Fruit fly (Drosophila melanogaster) whole organism, embryonic: Measurements from ENCODE around the gene CG9372.
A peak's percentile ranks its signal among the peaks of the same experiment; 100 is the strongest.

Experiments used
- Bteb2 ChIP-seq: fragments of 200-800 bp; sonication (Bioruptor generic); optimal IDR thresholded peaks from 2 replicates; lab custom pipeline; 2016; ENCODE audit warnings: missing biosample characterization, missing genetic modification characterization
- CG10565 ChIP-seq: fragments of 200-800 bp; sonication (Bioruptor generic); optimal IDR thresholded peaks from 3 replicates; lab custom pipeline; 2016; ENCODE audit warnings: missing biosample characterization, mild to moderate bottlenecking, missing genetic modification characterization
- CG13287 ChIP-seq: fragments of 200-800 bp; sonication (Bioruptor generic); IDR thresholded peaks from 2 replicates; pipeline ENCODE4 v1.3.6; 2022; ENCODE audit warnings: missing biosample characterization, missing genetic modification characterization; ENCODE audit not compliant: partially characterized antibody
- CG15073 ChIP-seq: fragments of 200-800 bp; sonication (Bioruptor generic); optimal IDR thresholded peaks from 2 replicates; lab custom pipeline; 2016; ENCODE audit warnings: missing biosample characterization, missing genetic modification characterization
- CG15514 ChIP-seq: fragments of 200-800 bp; sonication (Bioruptor generic); optimal IDR thresholded peaks from 3 replicates; lab custom pipeline; 2017; ENCODE audit warnings: missing biosample characterization, missing genetic modification characterization, mild to moderate bottlenecking, moderate library complexity, missing genetic modification reagents
- CG17359 ChIP-seq: fragments of 200-800 bp; sonication (Bioruptor generic); optimal IDR thresholded peaks from 3 replicates; lab custom pipeline; 2018; ENCODE audit warnings: missing biosample characterization, mild to moderate bottlenecking, missing genetic modification characterization, moderate library complexity
- CG18262 ChIP-seq: fragments of 200-800 bp; optimal IDR thresholded peaks from 3 replicates; lab custom pipeline; 2019; ENCODE audit warnings: missing biosample characterization, mild to moderate bottlenecking, missing genetic modification characterization, moderate library complexity
- CG1832 ChIP-seq: fragments of 200-800 bp; sonication (Bioruptor generic); optimal IDR thresholded peaks from 2 replicates; lab custom pipeline; 2017; ENCODE audit warnings: missing biosample characterization, mild to moderate bottlenecking, missing genetic modification characterization, inconsistent platforms
- CG2678 ChIP-seq: fragments of 200-800 bp; sonication (Bioruptor generic); optimal IDR thresholded peaks from 3 replicates; lab custom pipeline; 2019; ENCODE audit warnings: missing biosample characterization, mild to moderate bottlenecking, missing genetic modification characterization, moderate library complexity
- CG2889 ChIP-seq: fragments of 200-800 bp; sonication (Bioruptor generic); IDR thresholded peaks from 3 replicates; pipeline ENCODE4 v1.3.6; 2022; ENCODE audit warnings: missing biosample characterization, missing genetic modification characterization
- CG3065 ChIP-seq: fragments of 200-800 bp; sonication (Bioruptor generic); optimal IDR thresholded peaks from 2 replicates; lab custom pipeline; 2016; ENCODE audit warnings: missing biosample characterization, missing genetic modification characterization
- CG3163 ChIP-seq: fragments of 200-800 bp; sonication (Bioruptor generic); optimal IDR thresholded peaks from 3 replicates; lab custom pipeline; 2016; ENCODE audit warnings: missing biosample characterization, missing genetic modification characterization
- CG42726 ChIP-seq: fragments of 200-800 bp; sonication (Bioruptor generic); IDR thresholded peaks from 2 replicates; pipeline ENCODE4 v1.3.6; 2022; ENCODE audit warnings: missing biosample characterization, missing genetic modification characterization; ENCODE audit not compliant: partially characterized antibody
- CG7372 ChIP-seq: fragments of 200-800 bp; sonication (Bioruptor generic); IDR thresholded peaks from 2 replicates; pipeline ENCODE4 v1.3.6; 2022; ENCODE audit warnings: missing biosample characterization, missing genetic modification characterization
- CG7839 ChIP-seq: fragments of 200-800 bp; sonication (Bioruptor generic); optimal IDR thresholded peaks from 3 replicates; lab custom pipeline; 2018; ENCODE audit warnings: missing biosample characterization, mild to moderate bottlenecking, missing genetic modification characterization, moderate library complexity
- CG8944 ChIP-seq: fragments of 200-800 bp; sonication (Bioruptor generic); optimal IDR thresholded peaks from 3 replicates; lab custom pipeline; 2016; ENCODE audit warnings: missing biosample characterization, missing genetic modification characterization
- CHES-1-like ChIP-seq: fragments of 200-800 bp; sonication (Bioruptor generic); optimal IDR thresholded peaks from 2 replicates; lab custom pipeline; 2016; ENCODE audit warnings: missing biosample characterization, missing genetic modification characterization
- Chrac-16 ChIP-seq: fragments of 200-800 bp; sonication (Bioruptor generic); optimal IDR thresholded peaks from 3 replicates; lab custom pipeline; 2016; ENCODE audit warnings: missing biosample characterization, missing genetic modification characterization
- CoRest ChIP-seq: fragments of 200-800 bp; sonication (Bioruptor generic); optimal IDR thresholded peaks from 3 replicates; lab custom pipeline; 2018; ENCODE audit warnings: missing biosample characterization, mild to moderate bottlenecking, missing genetic modification characterization, moderate library complexity
- D19A ChIP-seq: fragments of 200-800 bp; optimal IDR thresholded peaks from 3 replicates; lab custom pipeline; 2019; ENCODE audit warnings: missing biosample characterization, mild to moderate bottlenecking, missing genetic modification characterization, moderate library complexity
- Dbx ChIP-seq: fragments of 200-800 bp; sonication (Bioruptor generic); IDR thresholded peaks from 3 replicates; pipeline ENCODE4 v1.3.6; 2022; ENCODE audit warnings: missing biosample characterization, missing genetic modification characterization
- E2f1 ChIP-seq: fragments of 200-800 bp; sonication (Bioruptor generic); IDR thresholded peaks from 2 replicates; pipeline ENCODE4 v1.3.6; 2022; ENCODE audit warnings: missing biosample characterization, missing genetic modification characterization
- ERR ChIP-seq: fragments of 200-800 bp; sonication (Bioruptor generic); optimal IDR thresholded peaks from 2 replicates; lab custom pipeline; 2016; ENCODE audit warnings: missing biosample characterization, missing genetic modification characterization
- Hr3 ChIP-seq: fragments of 200-800 bp; sonication (Bioruptor generic); optimal IDR thresholded peaks from 3 replicates; lab custom pipeline; 2016; ENCODE audit warnings: missing biosample characterization, missing genetic modification characterization
- Hr39 ChIP-seq: fragments of >200 bp; optimal IDR thresholded peaks from 2 replicates; lab custom pipeline; 2017
- Hr51 ChIP-seq, 2 experiments: fragments of 200-800 bp; sonication (Bioruptor generic); optimal IDR thresholded peaks; 2 replicates in 1 of 2; 3 replicates in 1 of 2; lab custom pipeline; 2016 to 2018; ENCODE audit warnings: missing biosample characterization in 2 of 2, missing genetic modification characterization in 2 of 2, mild to moderate bottlenecking in 1 of 2, moderate library complexity in 1 of 2
- Mad ChIP-seq: fragments of 200-800 bp; sonication (Bioruptor generic); optimal IDR thresholded peaks from 2 replicates; lab custom pipeline; 2016; ENCODE audit warnings: missing biosample characterization, missing genetic modification characterization
- Max ChIP-seq: fragments of 200-800 bp; sonication (Bioruptor generic); optimal IDR thresholded peaks from 2 replicates; lab custom pipeline; 2016; ENCODE audit warnings: missing biosample characterization, mild to moderate bottlenecking, missing genetic modification characterization
- NC2α ChIP-seq: fragments of 200-800 bp; sonication (Bioruptor generic); optimal IDR thresholded peaks from 2 replicates; lab custom pipeline; 2016; ENCODE audit warnings: missing biosample characterization, missing genetic modification characterization
- Side ChIP-seq: fragments of 200-800 bp; sonication (Bioruptor generic); optimal IDR thresholded peaks from 2 replicates; lab custom pipeline; 2016; ENCODE audit warnings: missing biosample characterization, missing genetic modification characterization
- bowl ChIP-seq: fragments of 200-800 bp; sonication (Bioruptor generic); IDR thresholded peaks from 2 replicates; pipeline ENCODE4 v1.3.6; 2022; ENCODE audit warnings: missing biosample characterization, missing genetic modification characterization
- btn ChIP-seq: fragments of 200-800 bp; sonication (Bioruptor generic); optimal IDR thresholded peaks from 2 replicates; lab custom pipeline; 2016; ENCODE audit warnings: missing biosample characterization, missing genetic modification characterization
- chm ChIP-seq: fragments of 200-800 bp; sonication (Bioruptor generic); IDR thresholded peaks from 2 replicates; pipeline ENCODE4 v1.3.6; 2022; ENCODE audit warnings: missing biosample characterization, missing genetic modification characterization
- ems ChIP-seq: fragments of 200-800 bp; sonication (Bioruptor generic); optimal IDR thresholded peaks from 3 replicates; lab custom pipeline; 2016; ENCODE audit warnings: missing biosample characterization, missing genetic modification characterization
- fd3F ChIP-seq: fragments of 200-800 bp; sonication (Bioruptor generic); optimal IDR thresholded peaks from 2 replicates; lab custom pipeline; 2018; ENCODE audit warnings: missing biosample characterization, mild to moderate bottlenecking, missing genetic modification characterization, moderate library complexity
- gt ChIP-seq: fragments of 200-800 bp; sonication (Bioruptor generic); IDR thresholded peaks from 2 replicates; pipeline ENCODE4 v1.3.6; 2022; ENCODE audit warnings: missing biosample characterization, missing genetic modification characterization
- ken ChIP-seq: fragments of 200-800 bp; sonication (Bioruptor generic); IDR thresholded peaks from 3 replicates; pipeline ENCODE4 v1.3.6; 2022; ENCODE audit warnings: missing biosample characterization, missing genetic modification characterization
- lab ChIP-seq: fragments of 200-800 bp; sonication (Bioruptor generic); optimal IDR thresholded peaks from 3 replicates; lab custom pipeline; 2017; ENCODE audit warnings: missing biosample characterization, missing genetic modification characterization, mild to moderate bottlenecking, moderate library complexity, missing genetic modification reagents
- lola ChIP-seq, 3 experiments: fragments of >200 bp in 2 of 3; fragments of 200-800 bp in 1 of 3; sonication (Bioruptor generic) in 1 of 3; optimal IDR thresholded peaks; 2 replicates each; lab custom pipeline; 2017 to 2019; ENCODE audit warnings: missing biosample characterization in 3 of 3, missing genetic modification characterization in 3 of 3, mild to moderate bottlenecking in 1 of 3, moderate library complexity in 1 of 3
- mld ChIP-seq: fragments of 200-800 bp; sonication (Bioruptor generic); IDR thresholded peaks from 3 replicates; pipeline ENCODE4 v1.3.6; 2022; ENCODE audit warnings: missing biosample characterization, missing genetic modification characterization; ENCODE audit not compliant: partially characterized antibody
- ranshi ChIP-seq: fragments of 200-800 bp; sonication (Bioruptor generic); IDR thresholded peaks from 2 replicates; pipeline ENCODE4 v1.3.6; 2022; ENCODE audit warnings: missing biosample characterization, missing genetic modification characterization
- schlank ChIP-seq: fragments of 200-800 bp; sonication (Bioruptor generic); optimal IDR thresholded peaks from 2 replicates; lab custom pipeline; 2018; ENCODE audit warnings: missing biosample characterization, mild to moderate bottlenecking, missing genetic modification characterization
- sd ChIP-seq: fragments of 200-800 bp; sonication (Bioruptor generic); optimal IDR thresholded peaks from 3 replicates; lab custom pipeline; 2018; ENCODE audit warnings: missing biosample characterization, mild to moderate bottlenecking, missing genetic modification characterization, moderate library complexity
- sisA ChIP-seq: fragments of 200-800 bp; sonication (Bioruptor generic); IDR thresholded peaks from 2 replicates; pipeline ENCODE4 v1.3.6; 2022; ENCODE audit warnings: missing biosample characterization, missing genetic modification characterization
- slp2 ChIP-seq: fragments of 200-800 bp; sonication (Bioruptor generic); optimal IDR thresholded peaks from 2 replicates; lab custom pipeline; 2016; ENCODE audit warnings: missing biosample characterization, missing genetic modification characterization
- sr ChIP-seq: fragments of 200-800 bp; sonication (Bioruptor generic); IDR thresholded peaks from 3 replicates; pipeline ENCODE4 v1.3.6; 2022; ENCODE audit warnings: missing biosample characterization, missing genetic modification characterization
- stwl ChIP-seq: fragments of 200-800 bp; sonication (Bioruptor generic); optimal IDR thresholded peaks from 3 replicates; lab custom pipeline; 2018; ENCODE audit warnings: missing biosample characterization, mild to moderate bottlenecking, missing genetic modification characterization, moderate library complexity
- tio ChIP-seq: fragments of 200-800 bp; sonication (Bioruptor generic); optimal IDR thresholded peaks from 2 replicates; lab custom pipeline; 2017; ENCODE audit warnings: missing biosample characterization, missing genetic modification characterization, inconsistent platforms
- vvl ChIP-seq: fragments of 200-800 bp; sonication (Bioruptor generic); IDR thresholded peaks from 2 replicates; pipeline ENCODE4 v1.3.6; 2022; ENCODE audit warnings: missing biosample characterization, missing genetic modification characterization

Gene CG9372

DNA sequence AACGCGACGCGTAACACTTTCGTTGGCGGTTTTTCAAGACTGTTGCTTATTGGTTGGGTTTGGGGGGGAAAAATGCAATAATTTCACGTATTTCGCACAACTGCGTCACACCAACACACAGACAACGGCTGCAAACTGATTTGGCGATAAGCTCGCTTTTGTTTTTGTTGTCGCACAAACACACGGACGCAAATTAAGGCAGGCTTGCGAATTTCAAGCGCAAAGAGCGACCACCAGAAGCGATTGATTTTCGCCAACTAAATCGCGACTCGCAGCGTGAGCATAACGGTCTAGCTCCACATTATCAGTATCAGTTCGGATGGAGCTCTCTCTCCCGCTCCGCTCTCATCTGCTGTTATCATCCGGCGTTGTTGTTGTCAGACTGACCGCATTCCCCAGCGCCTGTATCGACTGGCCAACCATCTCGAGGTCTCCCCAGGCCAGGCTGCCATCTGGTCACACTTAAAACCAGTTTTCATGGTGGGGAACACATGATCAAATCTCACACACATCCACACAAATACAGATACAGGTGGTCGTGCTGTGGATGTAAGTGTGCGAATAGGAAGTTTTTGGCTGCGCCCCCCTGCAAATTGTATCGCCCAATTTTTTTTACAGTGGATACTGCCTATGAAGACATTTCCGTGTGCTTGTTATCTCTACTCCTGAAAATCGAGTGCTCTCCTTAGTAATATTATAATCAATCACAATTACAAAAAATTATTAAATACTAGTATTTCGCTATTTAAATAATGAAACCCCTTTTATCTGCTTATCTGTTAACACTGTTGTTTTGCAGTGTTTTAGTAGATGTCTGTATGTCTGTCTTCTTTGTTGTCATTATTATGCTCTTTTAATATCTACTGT, 27.0 kb downstream of the CG9372 start (continued):
- TF ChIP-seq fd3F (GFP tag; lab: Kevin White, UChicago), result peak; percentile 62
- TF ChIP-seq CG2889 (GFP tag; lab: Robert Waterston, UW), result peak; percentile 53; the same call in 1 of the 3 replicates
- no peak; the same call in 1 of the 2 replicates for TF ChIP-seq ranshi (GFP tag; lab: Robert Waterston, UW)
- peak; percentile 56; the same call in 1 of the 2 replicates for TF ChIP-seq CG7372 (GFP tag; lab: Robert Waterston, UW)
- TF ChIP-seq Hr39 (lab: Kevin White, UChicago), result no peak
- no peak for TF ChIP-seq CG15073
- no peak for TF ChIP-seq mld
- TF ChIP-seq NC2α (GFP tag; lab: Kevin White, UChicago), result no peak
- no peak for TF ChIP-seq slp2 (GFP tag; lab: Kevin White, UChicago)
- no peak for TF ChIP-seq CG10565 (GFP tag; lab: Kevin White, UChicago)
- TF ChIP-seq CG15514 (GFP tag; lab: Kevin White, UChicago), result peak; percentile 64
- no peak for TF ChIP-seq Side (GFP tag; lab: Kevin White, UChicago)
- peak; percentile 44 for TF ChIP-seq schlank
- TF ChIP-seq CG13287 (GFP tag; lab: Robert Waterston, UW), result peak; percentile 38; the same call in 1 of the 2 replicates
- TF ChIP-seq lab, result peak; percentile 84
- TF ChIP-seq bowl, result no peak
- peak; percentile 73 for TF ChIP-seq vvl (GFP tag; lab: Robert Waterston, UW)
- TF ChIP-seq gt (GFP tag; lab: Robert Waterston, UW), result no peak
- peak; percentile 9 for TF ChIP-seq Mad
- TF ChIP-seq Max, result peak; percentile 32
- peak; percentile 75 for TF ChIP-seq CG7839 (tag; lab: Kevin White, UChicago)
- peak; percentile 55; the same call in 1 of the 2 replicates for TF ChIP-seq E2f1
- TF ChIP-seq D19A, result peak; percentile 37
- TF ChIP-seq Bteb2 (GFP tag; lab: Kevin White, UChicago), result peak; percentile 18
- peak; percentile 16 for TF ChIP-seq CG18262 (tag; lab: Kevin White, UChicago)
- TF ChIP-seq ken (GFP tag; lab: Robert Waterston, UW), result 0 out of 3 replicates have a peak, but pooled peaks have one; percentile 8
- TF ChIP-seq Hr3, result peak; percentile 56
- no peak for TF ChIP-seq CG3163
- TF ChIP-seq CG8944 (GFP tag; lab: Kevin White, UChicago), result no peak
- TF ChIP-seq CoRest (tag; lab: Kevin White, UChicago), result peak; percentile 68
- no peak for TF ChIP-seq lola (GFP tag; optimal IDR thresholded peaks at IDR 0.05; lab: Kevin White, UChicago)
- TF ChIP-seq btn (GFP tag; lab: Kevin White, UChicago), result no peak
- no peak for TF ChIP-seq stwl (tag; lab: Kevin White, UChicago)
- TF ChIP-seq CHES-1-like (GFP tag; lab: Kevin White, UChicago), result no peak
- TF ChIP-seq sd, result peak; percentile 74
- peak; percentile 36 for TF ChIP-seq Chrac-16 (GFP tag; lab: Kevin White, UChicago)
- TF ChIP-seq CG2678 (tag; lab: Kevin White, UChicago), result peak; percentile 78
- no peak for TF ChIP-seq CG1832 (GFP tag; lab: Kevin White, UChicago)
- TF ChIP-seq ERR (GFP tag; lab: Kevin White, UChicago), result no peak
- peak; percentile 49 for TF ChIP-seq tio (GFP tag; lab: Kevin White, UChicago)
- no peak for TF ChIP-seq chm
- peak; percentile 36 to 59 for TF ChIP-seq Hr51 (GFP tag; optimal IDR thresholded peaks at IDR 0.05; lab: Kevin White, UChicago)
- no peak for TF ChIP-seq CG3065 (GFP tag; lab: Kevin White, UChicago)
- peak; percentile 74; the same call in 2 of the 3 replicates for TF ChIP-seq Dbx (GFP tag; lab: Robert Waterston, UW)
- peak; percentile 42 for TF ChIP-seq CG17359 (tag; lab: Kevin White, UChicago)
- peak; percentile 33 for TF ChIP-seq ems (GFP tag; lab: Kevin White, UChicago)
- TF ChIP-seq sisA (GFP tag; lab: Robert Waterston, UW), result peak; percentile 58
- TF ChIP-seq sr, result no peak
- no peak for TF ChIP-seq CG42726 (GFP tag; lab: Robert Waterston, UW)
